Fruit fly (Drosophila melanogaster) whole organism: ENCODE data around the gene Best1.

ENCODE experiments used
- CG8478 ChIP-seq: fragments of >200 bp; optimal IDR thresholded peaks from 2 replicates; lab custom pipeline; 2018; ENCODE audit warnings: inconsistent platforms
- Dll ChIP-seq: fragments of >200 bp; optimal IDR thresholded peaks from 2 replicates; lab custom pipeline; 2017
- EcR ChIP-seq, 2 experiments: fragments of >200 bp; optimal IDR thresholded peaks; 2 replicates each; lab custom pipeline; 2017; ENCODE audit warnings: missing biosample characterization in 2 of 2, missing genetic modification characterization in 2 of 2, missing genetic modification reagents in 2 of 2
- pan ChIP-seq: fragments of >200 bp; optimal IDR thresholded peaks from 2 replicates; lab custom pipeline; 2017
- psq ChIP-seq: fragments of >200 bp; optimal IDR thresholded peaks from 2 replicates; lab custom pipeline; 2017
- usp ChIP-seq: fragments of >200 bp; optimal IDR thresholded peaks from 2 replicates; lab custom pipeline; 2017; ENCODE audit warnings: missing biosample characterization, missing genetic modification characterization, mixed read lengths

Gene Best1

dm6 chr3R:10130091-10130490, 40.2 kb downstream of the Best1 start:
- TF ChIP-seq psq (lab: Kevin White, UChicago) (no peak), Dll (no peak), pan (lab: Kevin White, UChicago) (no peak), usp (GFP tag; lab: Kevin White, UChicago) (no peak), EcR (GFP tag; optimal IDR thresholded peaks at IDR 0.05; lab: Kevin White, UChicago) (no peak), CG8478 (lab: Kevin White, UChicago) (no peak)

dm6 chr3R:10125477-10125876, 44.8 kb downstream of the Best1 start, which contains the start of gene knk:
Gene knk, minus strand, starts transcription at chr3R:10125664.
- no peak for TF ChIP-seq CG8478 (lab: Kevin White, UChicago)
- no peak for TF ChIP-seq pan (lab: Kevin White, UChicago)
- TF ChIP-seq usp (GFP tag; lab: Kevin White, UChicago), result no peak
- TF ChIP-seq EcR (GFP tag; optimal IDR thresholded peaks at IDR 0.05; lab: Kevin White, UChicago), result no peak
- TF ChIP-seq psq (lab: Kevin White, UChicago), result no peak

DNA sequence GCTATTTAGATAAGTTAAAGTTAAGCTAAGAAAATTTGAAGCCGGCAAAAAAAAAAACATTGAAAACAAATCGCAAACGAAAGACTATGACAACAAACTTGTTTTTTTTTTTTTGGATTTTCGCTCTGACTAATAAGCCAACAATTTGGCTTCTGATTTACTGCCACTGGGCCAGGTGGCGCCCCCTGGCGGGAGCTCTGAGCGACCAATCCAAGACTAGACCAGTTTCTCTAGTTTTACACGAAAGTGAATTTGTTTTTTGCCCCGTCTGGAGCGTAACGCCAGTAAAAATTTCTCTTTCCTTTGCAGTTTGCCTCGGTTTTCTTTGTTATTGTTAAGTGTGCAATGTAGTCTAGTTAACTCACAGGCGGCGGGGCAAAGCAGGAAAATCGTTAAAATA, 45.5 kb downstream of the Best1 start:
- TF ChIP-seq CG8478 (lab: Kevin White, UChicago) (no peak), EcR (GFP tag; optimal IDR thresholded peaks at IDR 0.05; lab: Kevin White, UChicago) (no peak), Dll (no peak), pan (lab: Kevin White, UChicago) (no peak), usp (GFP tag; lab: Kevin White, UChicago) (no peak), psq (lab: Kevin White, UChicago) (no peak)

DNA sequence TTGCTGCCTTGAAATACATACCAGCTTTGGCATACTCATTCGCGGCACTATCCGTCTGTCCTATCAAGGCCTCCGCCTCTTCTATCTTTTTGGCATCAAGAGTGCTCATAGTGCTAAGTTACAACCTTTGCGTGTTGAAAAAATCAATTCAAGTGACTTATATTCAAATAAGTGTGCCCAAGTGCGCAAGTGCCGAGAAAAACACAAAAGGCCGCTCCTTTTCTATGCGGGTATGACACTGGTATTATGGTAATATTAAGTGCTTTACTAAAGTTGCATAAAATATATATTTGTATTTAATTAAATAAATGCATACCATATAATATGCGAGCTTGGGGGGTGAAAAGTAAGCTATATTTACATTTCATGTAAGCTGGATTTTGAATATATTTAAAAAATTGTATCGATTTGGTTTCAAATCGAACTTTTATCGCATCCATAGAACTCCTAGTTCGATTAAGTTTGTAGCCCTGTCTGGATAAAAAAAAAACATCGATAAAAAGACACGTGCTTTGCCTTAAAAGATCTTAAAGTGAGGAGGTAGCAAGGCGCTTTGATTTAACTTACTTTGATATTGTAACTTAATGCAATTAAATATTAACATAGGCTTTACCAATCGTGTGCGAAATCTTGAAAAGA, 48.9 kb downstream of the Best1 start, which contains the start of the genes gammaSnap2 and ATPsynepsilonL:
Gene gammaSnap2, minus strand, starts transcription at position 135 of the 639 bp plus-strand sequence.
Gene ATPsynepsilonL, plus strand, starts transcription at position 508 of the 639 bp plus-strand sequence.
- no peak for TF ChIP-seq pan (lab: Kevin White, UChicago)
- TF ChIP-seq usp (GFP tag; lab: Kevin White, UChicago), result no peak

dm6 chr3R:10119592-10119991, 50.7 kb downstream of the Best1 start:
- TF ChIP-seq Dll (no peak), psq (lab: Kevin White, UChicago) (no peak), CG8478 (lab: Kevin White, UChicago) (no peak), usp (GFP tag; lab: Kevin White, UChicago) (no peak), pan (lab: Kevin White, UChicago) (no peak), EcR (GFP tag; optimal IDR thresholded peaks at IDR 0.05; lab: Kevin White, UChicago) (no peak)

dm6 chr3R:10115797-10116196, 54.5 kb downstream of the Best1 start:
- TF ChIP-seq psq (lab: Kevin White, UChicago), result no peak
- TF ChIP-seq EcR (GFP tag; optimal IDR thresholded peaks at IDR 0.05; lab: Kevin White, UChicago), result no peak
- TF ChIP-seq CG8478 (lab: Kevin White, UChicago), result no peak
- no peak for TF ChIP-seq pan (lab: Kevin White, UChicago)
- TF ChIP-seq usp (GFP tag; lab: Kevin White, UChicago), result no peak
- no peak for TF ChIP-seq Dll

- no peak for TF ChIP-seq Dll
- TF ChIP-seq psq (lab: Kevin White, UChicago), result no peak
- TF ChIP-seq EcR (GFP tag; optimal IDR thresholded peaks at IDR 0.05; lab: Kevin White, UChicago), result no peak
- no peak for TF ChIP-seq pan (lab: Kevin White, UChicago)
- TF ChIP-seq CG8478 (lab: Kevin White, UChicago), result no peak
- no peak for TF ChIP-seq usp (GFP tag; lab: Kevin White, UChicago)
These were observed 55.3 kb downstream of the Best1 start for dm6 chr3R:10114915-10115534.

- TF ChIP-seq psq (lab: Kevin White, UChicago), result no peak
- no peak for TF ChIP-seq EcR (GFP tag; optimal IDR thresholded peaks at IDR 0.05; lab: Kevin White, UChicago)
- no peak for TF ChIP-seq CG8478 (lab: Kevin White, UChicago)
- no peak for TF ChIP-seq usp (GFP tag; lab: Kevin White, UChicago)
- TF ChIP-seq Dll, result no peak
- no peak for TF ChIP-seq pan (lab: Kevin White, UChicago)
These were observed 56.5 kb downstream of the Best1 start for dm6 chr3R:10113746-10114145.

DNA sequence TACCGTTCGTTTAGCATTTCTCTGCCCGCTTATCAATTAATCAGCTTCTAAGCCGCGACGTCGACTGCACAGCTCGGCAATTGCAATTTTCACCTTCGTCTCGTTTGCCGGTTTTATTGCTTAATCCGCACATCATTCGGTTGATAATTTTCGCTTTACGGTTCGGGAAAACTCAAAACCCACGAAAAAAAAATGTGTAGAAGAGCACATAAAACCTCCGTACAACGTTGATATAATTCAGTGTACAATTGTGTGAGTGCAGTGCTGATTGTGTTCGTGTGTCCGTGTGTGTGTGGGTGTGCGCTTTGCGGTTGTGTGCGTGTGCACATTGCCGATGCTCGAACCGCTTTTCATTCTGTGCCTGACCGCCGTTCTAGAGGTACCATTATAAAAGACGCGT, 58.1 kb downstream of the Best1 start, which contains the start of gene CAH7:
Gene CAH7, plus strand, starts transcription at position 43 of the 400 bp plus-strand sequence.
- no peak for TF ChIP-seq usp (GFP tag; lab: Kevin White, UChicago)
- TF ChIP-seq pan (lab: Kevin White, UChicago), result no peak
- TF ChIP-seq psq (lab: Kevin White, UChicago), result no peak
- TF ChIP-seq CG8478 (lab: Kevin White, UChicago), result no peak
- TF ChIP-seq Dll, result no peak
- TF ChIP-seq EcR (GFP tag; optimal IDR thresholded peaks at IDR 0.05; lab: Kevin White, UChicago), result no peak

DNA sequence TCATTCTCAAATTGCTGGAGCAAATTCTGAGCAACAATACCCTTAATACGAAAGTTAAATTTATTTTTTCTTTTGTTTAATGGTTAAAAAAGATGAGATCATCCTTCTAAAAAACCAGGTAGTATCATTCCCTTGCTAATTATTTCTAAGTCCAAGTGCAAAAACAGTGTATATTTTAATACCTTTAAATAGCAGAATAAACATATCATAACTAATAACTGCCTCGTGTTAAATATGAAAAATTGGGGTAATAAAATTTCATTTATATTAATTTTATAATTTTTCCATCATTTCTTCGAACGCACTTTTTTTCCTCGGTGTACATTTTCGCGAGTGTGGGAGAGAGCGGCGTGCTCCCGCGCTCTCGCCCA, 58.5 kb downstream of the Best1 start:
- TF ChIP-seq psq (lab: Kevin White, UChicago) (no peak), usp (GFP tag; lab: Kevin White, UChicago) (no peak), pan (lab: Kevin White, UChicago) (no peak), EcR (GFP tag; optimal IDR thresholded peaks at IDR 0.05; lab: Kevin White, UChicago) (no peak), CG8478 (lab: Kevin White, UChicago) (no peak), Dll (no peak)
